Fruit fly (Drosophila melanogaster): ENCODE measurements around the gene Prosbeta4R2.

DNA sequence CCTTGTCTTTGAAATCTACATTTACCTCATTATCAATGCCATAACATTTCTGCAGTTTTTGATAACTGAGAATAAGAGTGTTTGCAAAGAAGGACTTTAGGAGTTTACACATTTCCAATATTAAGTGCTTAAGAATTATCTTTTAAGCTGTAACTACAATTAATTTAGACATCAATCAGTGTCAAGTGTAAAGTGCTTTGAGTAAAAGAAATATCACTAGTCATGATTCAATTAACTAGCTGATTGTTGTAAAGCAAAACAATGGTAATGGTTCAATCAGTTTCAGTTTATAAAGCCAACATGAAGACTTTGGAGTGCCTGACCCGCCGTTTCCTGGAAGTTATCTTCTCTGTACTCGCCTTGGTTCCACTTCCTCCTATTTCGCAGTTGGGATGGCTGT is 14.3 kb downstream of the Prosbeta4R2 start, which contains the start of gene Gr23a:
- TF ChIP-seq kay (GFP tag; ENCODE audit: borderline replicate concordance) (no peak), cnc (optimal IDR thresholded peaks at IDR 0.05) (no peak), CG7101 (tag; optimal IDR thresholded peaks at IDR 0.05) (no peak)
